Worm (Caenorhabditis elegans): ENCODE results near the gene memb-1.

DNA sequence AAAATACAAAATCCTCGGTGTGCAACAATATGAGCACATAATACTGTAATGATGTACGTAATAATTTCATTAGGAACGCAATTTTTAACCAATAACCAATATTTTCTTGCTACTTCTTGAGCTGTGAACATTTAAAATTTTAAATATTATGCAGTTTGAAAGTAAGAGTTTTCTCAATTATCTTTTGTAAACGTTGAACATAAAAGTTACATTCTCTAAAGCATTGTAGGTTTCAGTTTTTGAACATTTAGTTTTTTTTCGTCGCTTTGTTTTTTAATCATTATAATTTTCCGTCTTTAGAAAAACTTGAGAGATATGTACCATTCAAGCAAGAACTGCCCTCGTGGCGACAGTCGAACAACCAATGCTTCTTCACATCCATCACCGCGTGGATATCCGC is 50.0 kb downstream of the memb-1 start, which contains the start of gene C23F12.3:
- TF ChIP-seq ces-1 (GFP tag; optimal IDR thresholded peaks at IDR 0.05) = no peak
- no peak for TF ChIP-seq unc-62 (GFP tag; optimal IDR thresholded peaks at IDR 0.05)
- TF ChIP-seq nhr-76 (tag; optimal IDR thresholded peaks at IDR 0.05) = no peak
- no peak for TF ChIP-seq elt-3 (tag; optimal IDR thresholded peaks at IDR 0.05)
- TF ChIP-seq zip-8 (tag; optimal IDR thresholded peaks at IDR 0.05) = no peak
- no peak for TF ChIP-seq sptf-1 (tag; optimal IDR thresholded peaks at IDR 0.05)
- TF ChIP-seq bed-3 (GFP tag; optimal IDR thresholded peaks at IDR 0.05) = no peak
- no peak for TF ChIP-seq snpc-4 (tag; optimal IDR thresholded peaks at IDR 0.05)
- TF ChIP-seq lsy-2 (tag; optimal IDR thresholded peaks at IDR 0.05) = no peak
- no peak for TF ChIP-seq elt-1 (tag; optimal IDR thresholded peaks at IDR 0.05; ENCODE audit: borderline replicate concordance, insufficient read depth)
- no peak for TF ChIP-seq ham-2 (GFP tag; optimal IDR thresholded peaks at IDR 0.05)
- TF ChIP-seq mab-5 (tag; optimal IDR thresholded peaks at IDR 0.05) = no peak
- no peak for TF ChIP-seq pha-4 (tag; optimal IDR thresholded peaks at IDR 0.05)
